Fruit fly (Drosophila melanogaster) whole organism: ENCODE results near the gene piwi.

ENCODE experiments used
- CG8478 ChIP-seq: fragments of >200 bp; optimal IDR thresholded peaks from 2 replicates; lab custom pipeline; 2018; ENCODE audit warnings: inconsistent platforms
- pan ChIP-seq: fragments of >200 bp; optimal IDR thresholded peaks from 2 replicates; lab custom pipeline; 2017
- psq ChIP-seq: fragments of >200 bp; optimal IDR thresholded peaks from 2 replicates; lab custom pipeline; 2017
- usp ChIP-seq: fragments of >200 bp; optimal IDR thresholded peaks from 2 replicates; lab custom pipeline; 2017; ENCODE audit warnings: missing biosample characterization, missing genetic modification characterization, mixed read lengths

dm6 chr2L:11004674-11005045 is 17.4 kb upstream of the piwi start, which contains the start of gene Nup154:
- TF ChIP-seq CG8478 (no peak), pan (lab: Kevin White, UChicago) (no peak), psq (lab: Kevin White, UChicago) (no peak), usp (no peak)
